Fruit fly (Drosophila melanogaster) whole organism, embryonic: ENCODE results near the gene CG9616.
A peak's percentile ranks its signal among the peaks of the same experiment; 100 is the strongest.

ENCODE experiments used
- Abd-B ChIP-seq: fragments of 200-800 bp; sonication (Bioruptor generic); optimal IDR thresholded peaks from 2 replicates; lab custom pipeline; 2018; ENCODE audit warnings: missing biosample characterization, mild to moderate bottlenecking, missing genetic modification characterization, moderate library complexity
- Awh ChIP-seq: fragments of 200-800 bp; sonication (Bioruptor generic); IDR thresholded peaks from 2 replicates; pipeline ENCODE4, ENCODE4 v1.3.6; 2022; ENCODE audit warnings: missing biosample characterization, missing genetic modification characterization
- C15 ChIP-seq: fragments of 200-800 bp; sonication (Bioruptor generic); IDR thresholded peaks from 3 replicates; pipeline ENCODE4 v1.3.6; 2022; ENCODE audit warnings: missing biosample characterization, missing genetic modification characterization
- CG10462 ChIP-seq: fragments of 200-800 bp; sonication (Bioruptor generic); optimal IDR thresholded peaks from 2 replicates; lab custom pipeline; 2016; ENCODE audit warnings: missing biosample characterization, missing genetic modification characterization
- CG10654 ChIP-seq: fragments of 200-800 bp; sonication (Bioruptor generic); optimal IDR thresholded peaks from 2 replicates; lab custom pipeline; 2016; ENCODE audit warnings: missing biosample characterization, missing genetic modification characterization
- CG13424 ChIP-seq: fragments of 200-800 bp; sonication (Bioruptor generic); optimal IDR thresholded peaks from 2 replicates; lab custom pipeline; 2019; ENCODE audit warnings: missing biosample characterization, mild to moderate bottlenecking, missing genetic modification characterization, moderate library complexity
- CG1529 ChIP-seq: fragments of 200-800 bp; sonication (Bioruptor generic); optimal IDR thresholded peaks from 3 replicates; lab custom pipeline; 2018; ENCODE audit warnings: missing biosample characterization, missing genetic modification characterization
- CG17568 ChIP-seq: fragments of 200-800 bp; sonication (Bioruptor generic); optimal IDR thresholded peaks from 2 replicates; lab custom pipeline; 2018; ENCODE audit warnings: missing biosample characterization, mild to moderate bottlenecking, missing genetic modification characterization, moderate library complexity
- CG17802 ChIP-seq: fragments of 200-800 bp; sonication (Bioruptor generic); optimal IDR thresholded peaks from 2 replicates; lab custom pipeline; 2018; ENCODE audit warnings: missing biosample characterization, mild to moderate bottlenecking, missing genetic modification characterization, moderate library complexity
- CG18599 ChIP-seq: fragments of 200-800 bp; sonication (Bioruptor generic); optimal IDR thresholded peaks from 3 replicates; lab custom pipeline; 2017; ENCODE audit warnings: missing biosample characterization, missing genetic modification characterization, mild to moderate bottlenecking, moderate library complexity, missing genetic modification reagents
- CG31441 ChIP-seq: fragments of 200-800 bp; sonication (Bioruptor generic); IDR thresholded peaks from 2 replicates; pipeline ENCODE4 v1.3.6; 2022; ENCODE audit warnings: missing biosample characterization, missing genetic modification characterization
- CG4617 ChIP-seq: fragments of 200-800 bp; sonication (Bioruptor generic); optimal IDR thresholded peaks from 3 replicates; lab custom pipeline; 2016; ENCODE audit warnings: missing biosample characterization, missing genetic modification characterization, borderline replicate concordance
- CG6689 ChIP-seq: fragments of 200-800 bp; sonication (Bioruptor generic); IDR thresholded peaks from 2 replicates; pipeline ENCODE4 v1.3.6; 2022; ENCODE audit warnings: missing biosample characterization, missing genetic modification characterization
- CG6854 ChIP-seq: fragments of 200-800 bp; sonication (Bioruptor generic); optimal IDR thresholded peaks from 3 replicates; lab custom pipeline; 2017; ENCODE audit warnings: missing biosample characterization, mild to moderate bottlenecking, missing genetic modification characterization
- CG9215 ChIP-seq: fragments of 200-800 bp; sonication (Bioruptor generic); IDR thresholded peaks from 2 replicates; pipeline ENCODE4 v1.3.6; 2022; ENCODE audit warnings: missing biosample characterization, missing genetic modification characterization
- CkIIα-i1 ChIP-seq: fragments of 200-800 bp; sonication (Bioruptor generic); IDR thresholded peaks from 2 replicates; pipeline ENCODE4 v1.3.6; 2022; ENCODE audit warnings: missing biosample characterization, missing genetic modification characterization
- Dbx ChIP-seq: fragments of 200-800 bp; sonication (Bioruptor generic); IDR thresholded peaks from 3 replicates; pipeline ENCODE4 v1.3.6; 2022; ENCODE audit warnings: missing biosample characterization, missing genetic modification characterization
- Dek ChIP-seq: fragments of 200-800 bp; sonication (Bioruptor generic); optimal IDR thresholded peaks from 3 replicates; lab custom pipeline; 2019; ENCODE audit warnings: missing biosample characterization, mild to moderate bottlenecking, missing genetic modification characterization, moderate library complexity
- E2f1 ChIP-seq: fragments of 200-800 bp; sonication (Bioruptor generic); IDR thresholded peaks from 2 replicates; pipeline ENCODE4 v1.3.6; 2022; ENCODE audit warnings: missing biosample characterization, missing genetic modification characterization
- HLH3B ChIP-seq: fragments of 200-800 bp; sonication (Bioruptor generic); IDR thresholded peaks from 2 replicates; pipeline ENCODE4 v1.3.6; 2022; ENCODE audit warnings: missing biosample characterization, missing genetic modification characterization
- Hmx ChIP-seq: fragments of 200-800 bp; sonication (Bioruptor generic); optimal IDR thresholded peaks from 2 replicates; lab custom pipeline; 2016; ENCODE audit warnings: missing biosample characterization, missing genetic modification characterization
- Myb ChIP-seq: fragments of 200-800 bp; sonication (Bioruptor generic); optimal IDR thresholded peaks from 2 replicates; lab custom pipeline; 2016; ENCODE audit warnings: missing biosample characterization, missing genetic modification characterization
- NC2α ChIP-seq: fragments of 200-800 bp; sonication (Bioruptor generic); optimal IDR thresholded peaks from 2 replicates; lab custom pipeline; 2016; ENCODE audit warnings: missing biosample characterization, missing genetic modification characterization
- Nf-YA ChIP-seq: fragments of 200-800 bp; sonication (Bioruptor generic); IDR thresholded peaks from 2 replicates; pipeline ENCODE4 v1.3.6; 2022; ENCODE audit warnings: missing biosample characterization, missing genetic modification characterization
- Six4 ChIP-seq: fragments of 200-800 bp; sonication (Bioruptor generic); optimal IDR thresholded peaks from 2 replicates; lab custom pipeline; 2016; ENCODE audit warnings: missing biosample characterization, missing genetic modification characterization
- Stat92E ChIP-seq, 3 experiments: fragments of >200 bp in 2 of 3; fragments of 200-800 bp in 1 of 3; sonication (Bioruptor generic) in 1 of 3; optimal IDR thresholded peaks; 2 replicates each; lab custom pipeline; 2017 to 2019; ENCODE audit warnings: missing biosample characterization in 3 of 3, missing genetic modification characterization in 3 of 3, mild to moderate bottlenecking in 1 of 3, moderate library complexity in 1 of 3
- TFAM ChIP-seq: fragments of 200-800 bp; sonication (Bioruptor generic); optimal IDR thresholded peaks from 2 replicates; lab custom pipeline; 2017; ENCODE audit warnings: missing biosample characterization, missing genetic modification characterization, inconsistent platforms
- Trl ChIP-seq, 3 experiments: fragments of >200 bp in 2 of 3; fragments of 200-800 bp in 1 of 3; sonication (Bioruptor generic) in 1 of 3; optimal IDR thresholded peaks; 2 replicates in 1 of 3; 3 replicates in 2 of 3; lab custom pipeline; 2016 to 2017; ENCODE audit warnings: missing biosample characterization in 1 of 3, missing genetic modification characterization in 1 of 3
- al ChIP-seq: fragments of 200-800 bp; sonication (Bioruptor generic); IDR thresholded peaks from 2 replicates; pipeline ENCODE4 v1.3.6; 2022; ENCODE audit warnings: missing biosample characterization, missing genetic modification characterization
- bbx ChIP-seq: fragments of 200-800 bp; sonication (Bioruptor generic); IDR thresholded peaks from 2 replicates; pipeline ENCODE4 v1.3.6; 2022; ENCODE audit warnings: missing biosample characterization, missing genetic modification characterization; ENCODE audit not compliant: partially characterized antibody
- btn ChIP-seq: fragments of 200-800 bp; sonication (Bioruptor generic); optimal IDR thresholded peaks from 2 replicates; lab custom pipeline; 2016; ENCODE audit warnings: missing biosample characterization, missing genetic modification characterization
- caup ChIP-seq: fragments of 200-800 bp; sonication (Bioruptor generic); optimal IDR thresholded peaks from 3 replicates; lab custom pipeline; 2017; ENCODE audit warnings: missing biosample characterization, mild to moderate bottlenecking, missing genetic modification characterization, moderate library complexity; ENCODE audit not compliant: severe bottlenecking
- cwo ChIP-seq: fragments of 200-800 bp; sonication (Bioruptor generic); optimal IDR thresholded peaks from 3 replicates; lab custom pipeline; 2017; ENCODE audit warnings: missing biosample characterization, missing genetic modification characterization, mild to moderate bottlenecking, moderate library complexity, missing genetic modification reagents
- exex ChIP-seq: fragments of 200-800 bp; sonication (Bioruptor generic); optimal IDR thresholded peaks from 4 replicates; lab custom pipeline; 2018; ENCODE audit warnings: missing biosample characterization, mild to moderate bottlenecking, missing genetic modification characterization, moderate library complexity
- ftz-f1 ChIP-seq: fragments of 200-800 bp; sonication (Bioruptor generic); optimal IDR thresholded peaks from 2 replicates; lab custom pipeline; 2016; ENCODE audit warnings: missing biosample characterization, missing genetic modification characterization
- gce ChIP-seq: fragments of 200-800 bp; sonication (Bioruptor generic); IDR thresholded peaks from 3 replicates; pipeline ENCODE4 v1.3.6; 2022; ENCODE audit warnings: missing biosample characterization, missing genetic modification characterization
- gcm2 ChIP-seq: fragments of 200-800 bp; sonication (Bioruptor generic); optimal IDR thresholded peaks from 2 replicates; lab custom pipeline; 2016; ENCODE audit warnings: missing biosample characterization, missing genetic modification characterization
- oc ChIP-seq: fragments of 200-800 bp; sonication (Bioruptor generic); optimal IDR thresholded peaks from 2 replicates; lab custom pipeline; 2018; ENCODE audit warnings: missing biosample characterization, mild to moderate bottlenecking, missing genetic modification characterization, moderate library complexity
- odd ChIP-seq: fragments of 200-800 bp; sonication (Bioruptor generic); optimal IDR thresholded peaks from 2 replicates; lab custom pipeline; 2017; ENCODE audit warnings: missing biosample characterization, mild to moderate bottlenecking, missing genetic modification characterization
- rib ChIP-seq: fragments of 200-800 bp; sonication (Bioruptor generic); IDR thresholded peaks from 2 replicates; pipeline ENCODE4 v1.3.6; 2022; ENCODE audit warnings: missing biosample characterization, missing genetic modification characterization
- scrt ChIP-seq: fragments of 200-800 bp; sonication (Bioruptor generic); optimal IDR thresholded peaks from 2 replicates; lab custom pipeline; 2018; ENCODE audit warnings: missing biosample characterization, mild to moderate bottlenecking, missing genetic modification characterization, moderate library complexity
- sens ChIP-seq: fragments of 200-800 bp; sonication (Bioruptor generic); peaks from one replicate; lab custom pipeline; 2016; ENCODE audit warnings: missing biosample characterization, missing genetic modification characterization
- shn ChIP-seq: fragments of 200-800 bp; sonication (Bioruptor generic); optimal IDR thresholded peaks from 3 replicates; lab custom pipeline; 2016; ENCODE audit warnings: missing biosample characterization, missing genetic modification characterization
- sob ChIP-seq: fragments of 200-800 bp; sonication (Bioruptor generic); IDR thresholded peaks from 2 replicates; pipeline ENCODE4 v1.3.6; 2022; ENCODE audit warnings: missing biosample characterization, missing genetic modification characterization
- stwl ChIP-seq: fragments of 200-800 bp; sonication (Bioruptor generic); optimal IDR thresholded peaks from 3 replicates; lab custom pipeline; 2018; ENCODE audit warnings: missing biosample characterization, mild to moderate bottlenecking, missing genetic modification characterization, moderate library complexity
- sug ChIP-seq: fragments of 200-800 bp; optimal IDR thresholded peaks from 2 replicates; lab custom pipeline; 2019; ENCODE audit warnings: missing biosample characterization, mild to moderate bottlenecking, missing genetic modification characterization, moderate library complexity
- tx ChIP-seq: fragments of 200-800 bp; sonication (Bioruptor generic); optimal IDR thresholded peaks from 2 replicates; lab custom pipeline; 2016; ENCODE audit warnings: missing biosample characterization, missing genetic modification characterization
- unc-4 ChIP-seq: fragments of 200-800 bp; sonication (Bioruptor generic); IDR thresholded peaks from 2 replicates; pipeline ENCODE4 v1.3.6; 2022; ENCODE audit warnings: missing biosample characterization, missing genetic modification characterization; ENCODE audit not compliant: partially characterized antibody
- wdn ChIP-seq: fragments of 200-800 bp; sonication (Bioruptor generic); IDR thresholded peaks from 2 replicates; pipeline ENCODE4 v1.3.6; 2022; ENCODE audit warnings: missing biosample characterization, missing genetic modification characterization
- wek ChIP-seq: fragments of 200-800 bp; sonication (Bioruptor generic); optimal IDR thresholded peaks from 3 replicates; lab custom pipeline; 2018; ENCODE audit warnings: missing biosample characterization, mild to moderate bottlenecking, missing genetic modification characterization, moderate library complexity
- z ChIP-seq: fragments of 200-800 bp; sonication (Bioruptor generic); IDR thresholded peaks from 3 replicates; pipeline ENCODE4 v1.3.6; 2022; ENCODE audit warnings: missing biosample characterization, missing genetic modification characterization

The CG9616 gene

dm6 chr3R:14283042-14283626 is 37.9 kb upstream of the CG9616 start (continued):
- peak; percentile 40 for TF ChIP-seq CG13424 (tag; lab: Kevin White, UChicago)
- no peak for TF ChIP-seq Stat92E (GFP tag; optimal IDR thresholded peaks at IDR 0.05; lab: Kevin White, UChicago)
- peak; percentile 73 for TF ChIP-seq exex (tag; lab: Kevin White, UChicago)
- no peak for TF ChIP-seq odd (GFP tag; lab: Kevin White, UChicago)
- TF ChIP-seq shn (GFP tag; lab: Kevin White, UChicago), result peak; percentile 58
- no peak for TF ChIP-seq gce
- TF ChIP-seq Trl (optimal IDR thresholded peaks at IDR 0.05; lab: Kevin White, UChicago), result peak in 1 of 2 experiments; percentile 46
- TF ChIP-seq Trl (GFP tag; optimal IDR thresholded peaks at IDR 0.05; lab: Kevin White, UChicago), result no peak
- no peak for TF ChIP-seq bbx (GFP tag; lab: Robert Waterston, UW)
- TF ChIP-seq rib (GFP tag; lab: Robert Waterston, UW), result no peak
- TF ChIP-seq CG6689, result no peak
- TF ChIP-seq stwl (tag; lab: Kevin White, UChicago), result no peak
- no peak for TF ChIP-seq NC2α (GFP tag; lab: Kevin White, UChicago)
- no peak for TF ChIP-seq E2f1
- no peak for TF ChIP-seq CG1529 (GFP tag; lab: Kevin White, UChicago)
- peak; percentile 44 for TF ChIP-seq Dek (tag; lab: Kevin White, UChicago)
- peak; percentile 41 for TF ChIP-seq Abd-B (GFP tag; lab: Kevin White, UChicago)
- no peak for TF ChIP-seq Dbx (GFP tag; lab: Robert Waterston, UW)
- no peak for TF ChIP-seq Six4 (GFP tag; lab: Kevin White, UChicago)
- TF ChIP-seq CG9215 (GFP tag; lab: Robert Waterston, UW), result no peak
- TF ChIP-seq wdn (GFP tag; lab: Robert Waterston, UW), result no peak
- no peak for TF ChIP-seq CG10654
- no peak for TF ChIP-seq Nf-YA (GFP tag; lab: Robert Waterston, UW)
- TF ChIP-seq ftz-f1 (GFP tag; lab: Kevin White, UChicago), result no peak
- peak; percentile 14 for TF ChIP-seq scrt (GFP tag; lab: Kevin White, UChicago)
- no peak for TF ChIP-seq sug
- TF ChIP-seq cwo (GFP tag; lab: Kevin White, UChicago), result no peak
- TF ChIP-seq CG6854 (GFP tag; lab: Kevin White, UChicago), result no peak
- peak; percentile 81 for TF ChIP-seq sens (GFP tag; lab: Kevin White, UChicago)
- no peak for TF ChIP-seq al (GFP tag; lab: Robert Waterston, UW)
- TF ChIP-seq TFAM (GFP tag; lab: Kevin White, UChicago), result no peak
- TF ChIP-seq wek (GFP tag; lab: Kevin White, UChicago), result no peak
- TF ChIP-seq btn (GFP tag; lab: Kevin White, UChicago), result no peak
- no peak for TF ChIP-seq Awh (GFP tag; lab: Robert Waterston, UW)
- TF ChIP-seq oc (tag; lab: Kevin White, UChicago), result no peak
- TF ChIP-seq HLH3B (GFP tag; lab: Robert Waterston, UW), result no peak
- peak; percentile 22 for TF ChIP-seq CG18599 (GFP tag; lab: Kevin White, UChicago)
- peak; percentile 40 for TF ChIP-seq Myb (GFP tag; lab: Kevin White, UChicago)
- TF ChIP-seq gcm2 (GFP tag; lab: Kevin White, UChicago), result no peak
- TF ChIP-seq sob (GFP tag; lab: Robert Waterston, UW), result no peak
- TF ChIP-seq unc-4 (GFP tag; lab: Robert Waterston, UW), result no peak
- peak; percentile 6 for TF ChIP-seq Hmx (GFP tag; lab: Kevin White, UChicago)
- no peak for TF ChIP-seq caup (GFP tag; lab: Kevin White, UChicago)
- TF ChIP-seq CkIIα-i1, result no peak
- no peak for TF ChIP-seq CG4617 (GFP tag; lab: Kevin White, UChicago)
- no peak for TF ChIP-seq C15 (GFP tag; lab: Robert Waterston, UW)
- no peak for TF ChIP-seq z (GFP tag; lab: Robert Waterston, UW)
- TF ChIP-seq CG31441 (GFP tag; lab: Robert Waterston, UW), result no peak
- TF ChIP-seq tx, result no peak
- no peak for TF ChIP-seq CG17802 (tag; lab: Kevin White, UChicago)
- TF ChIP-seq CG10462 (GFP tag; lab: Kevin White, UChicago), result peak; percentile 14
- TF ChIP-seq CG17568 (GFP tag; lab: Kevin White, UChicago), result peak; percentile 32
